Worm (Caenorhabditis elegans) whole organism, L3 larva: ENCODE results near the gene Y46H3A.4.

ENCODE experiments used
- R02D3.7 ChIP-seq: fragments of 150-350 bp; optimal IDR thresholded peaks from 2 replicates; lab custom pipeline; 2014; ENCODE audit warnings: missing biosample characterization, missing genetic modification characterization
- aly-2 ChIP-seq: fragments of 150-350 bp; optimal IDR thresholded peaks from 2 replicates; lab custom pipeline; 2014; ENCODE audit warnings: missing biosample characterization, missing genetic modification characterization
- daf-12 ChIP-seq: fragments of 150-350 bp; optimal IDR thresholded peaks from 2 replicates; lab custom pipeline; 2014; ENCODE audit warnings: missing biosample characterization, missing genetic modification reagents, missing genetic modification characterization
- lin-39 ChIP-seq: fragments of 150-350 bp; optimal IDR thresholded peaks from 2 replicates; lab custom pipeline; 2018; ENCODE audit warnings: missing biosample characterization, missing genetic modification reagents, missing genetic modification characterization
- skn-1 ChIP-seq: fragments of 150-350 bp; optimal IDR thresholded peaks from 2 replicates; lab custom pipeline; 2014; ENCODE audit warnings: missing biosample characterization, missing genetic modification characterization
- unc-62 ChIP-seq: fragments of 150-350 bp; sonication (generic microtip); optimal IDR thresholded peaks from 4 replicates; lab custom pipeline; 2014; ENCODE audit warnings: missing biosample characterization, missing genetic modification reagents, missing genetic modification characterization

DNA sequence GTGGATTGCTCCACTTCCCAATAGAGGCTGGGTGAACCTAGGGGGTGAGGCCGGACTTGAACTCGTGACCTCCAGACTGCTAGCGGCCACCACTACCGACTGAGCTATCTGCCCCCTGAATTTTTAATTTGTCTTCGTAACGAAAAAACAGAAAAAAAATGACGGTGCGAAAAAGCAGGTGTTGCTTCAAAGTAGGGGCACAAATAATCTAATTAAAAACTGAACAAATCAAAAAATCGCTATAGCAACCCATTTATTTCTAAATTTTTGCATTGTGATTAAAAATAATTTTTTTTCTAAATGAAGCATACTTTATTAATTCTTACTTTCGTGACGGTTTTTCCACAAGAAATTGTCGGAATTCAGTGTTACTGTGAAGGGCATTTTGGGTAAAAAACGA is 13.0 kb downstream of the Y46H3A.4 start, which contains the start of gene F36H9.10:
- TF ChIP-seq aly-2 (tag; lab: Kevin White, UChicago) = no peak
- TF ChIP-seq unc-62 (GFP tag; lab: Kevin White, UChicago) = no peak
- no peak for TF ChIP-seq lin-39 (tag; lab: Kevin White, UChicago)
- no peak for TF ChIP-seq daf-12 (tag; lab: Kevin White, UChicago)
- TF ChIP-seq R02D3.7 (tag; lab: Kevin White, UChicago) = no peak
- TF ChIP-seq skn-1 (tag; lab: Kevin White, UChicago) = no peak
